Fruit fly (Drosophila melanogaster) whole organism, embryonic: Measurements from ENCODE around the gene Frmd5.

Source experiments
- Bdp1 ChIP-seq: fragments of 200-800 bp; sonication (Bioruptor generic); optimal IDR thresholded peaks from 3 replicates; lab custom pipeline; 2016; ENCODE audit warnings: missing biosample characterization, missing genetic modification characterization
- CG10267 ChIP-seq: fragments of 200-800 bp; sonication (Bioruptor generic); optimal IDR thresholded peaks from 2 replicates; lab custom pipeline; 2018; ENCODE audit warnings: missing biosample characterization, mild to moderate bottlenecking, missing genetic modification characterization, moderate library complexity
- CG11085 ChIP-seq: fragments of 200-800 bp; sonication (Bioruptor generic); IDR thresholded peaks from 2 replicates; pipeline ENCODE4 v1.3.6; 2022; ENCODE audit warnings: missing biosample characterization, missing genetic modification characterization
- CG12942 ChIP-seq: fragments of 200-800 bp; sonication (Bioruptor generic); optimal IDR thresholded peaks from 3 replicates; lab custom pipeline; 2016; ENCODE audit warnings: missing biosample characterization, missing genetic modification characterization
- CG13624 ChIP-seq: fragments of 200-800 bp; sonication (Bioruptor generic); optimal IDR thresholded peaks from 2 replicates; lab custom pipeline; 2016; ENCODE audit warnings: missing biosample characterization, missing genetic modification characterization
- CG14050 ChIP-seq: fragments of 200-800 bp; sonication (Bioruptor generic); IDR thresholded peaks from 3 replicates; pipeline ENCODE4 v1.3.6; 2022; ENCODE audit warnings: missing biosample characterization, missing genetic modification characterization
- CG2678 ChIP-seq: fragments of 200-800 bp; sonication (Bioruptor generic); optimal IDR thresholded peaks from 3 replicates; lab custom pipeline; 2019; ENCODE audit warnings: missing biosample characterization, mild to moderate bottlenecking, missing genetic modification characterization, moderate library complexity
- CG3065 ChIP-seq: fragments of 200-800 bp; sonication (Bioruptor generic); optimal IDR thresholded peaks from 2 replicates; lab custom pipeline; 2016; ENCODE audit warnings: missing biosample characterization, missing genetic modification characterization
- CG32772 ChIP-seq: fragments of 200-800 bp; sonication (Bioruptor generic); IDR thresholded peaks from 2 replicates; pipeline ENCODE4 v1.3.6; 2022; ENCODE audit warnings: missing biosample characterization, missing genetic modification characterization
- CG33557 ChIP-seq: fragments of 200-800 bp; sonication (Bioruptor generic); optimal IDR thresholded peaks from 2 replicates; lab custom pipeline; 2019; ENCODE audit warnings: missing biosample characterization, mild to moderate bottlenecking, missing genetic modification characterization, moderate library complexity
- CG4707 ChIP-seq: fragments of 200-800 bp; sonication (Bioruptor generic); optimal IDR thresholded peaks from 2 replicates; lab custom pipeline; 2018; ENCODE audit warnings: missing biosample characterization, mild to moderate bottlenecking, missing genetic modification characterization, moderate library complexity
- CG8478 ChIP-seq: fragments of >200 bp; optimal IDR thresholded peaks from 2 replicates; lab custom pipeline; 2018
- CG9817 ChIP-seq: fragments of 200-800 bp; sonication (Bioruptor generic); optimal IDR thresholded peaks from 2 replicates; lab custom pipeline; 2018; ENCODE audit warnings: missing biosample characterization, mild to moderate bottlenecking, missing genetic modification characterization, moderate library complexity
- CTCF ChIP-seq: fragments of 200-800 bp; sonication (Bioruptor generic); optimal IDR thresholded peaks from 2 replicates; lab custom pipeline; 2017; ENCODE audit warnings: missing biosample characterization, mild to moderate bottlenecking, missing genetic modification characterization, moderate library complexity
- D ChIP-seq, 2 experiments: fragments of 200-800 bp in 1 of 2; fragments of >200 bp in 1 of 2; sonication (Bioruptor generic) in 1 of 2; optimal IDR thresholded peaks; 2 replicates in 1 of 2; 3 replicates in 1 of 2; lab custom pipeline; 2017; ENCODE audit warnings: mild to moderate bottlenecking in 1 of 2, missing biosample characterization in 1 of 2, missing genetic modification characterization in 1 of 2, missing genetic modification reagents in 1 of 2
- Fer2 ChIP-seq: fragments of 200-800 bp; sonication (Bioruptor generic); optimal IDR thresholded peaks from 2 replicates; lab custom pipeline; 2018; ENCODE audit warnings: missing biosample characterization, mild to moderate bottlenecking, missing genetic modification characterization, moderate library complexity
- H2.0 ChIP-seq: fragments of 200-800 bp; sonication (Bioruptor generic); IDR thresholded peaks from 2 replicates; pipeline ENCODE4 v1.3.6; 2022; ENCODE audit warnings: missing biosample characterization, missing genetic modification characterization
- HLH4C ChIP-seq: fragments of 200-800 bp; sonication (Bioruptor generic); IDR thresholded peaks from 3 replicates; pipeline ENCODE4 v1.3.6; 2022; ENCODE audit warnings: missing biosample characterization, missing genetic modification characterization; ENCODE audit not compliant: partially characterized antibody
- Hand ChIP-seq: fragments of 200-800 bp; sonication (Bioruptor generic); optimal IDR thresholded peaks from 2 replicates; lab custom pipeline; 2017; ENCODE audit warnings: mild to moderate bottlenecking, missing biosample characterization, missing genetic modification reagents, missing genetic modification characterization
- Hey ChIP-seq: fragments of 200-800 bp; sonication (Bioruptor generic); optimal IDR thresholded peaks from 3 replicates; lab custom pipeline; 2018; ENCODE audit warnings: missing biosample characterization, mild to moderate bottlenecking, missing genetic modification characterization
- HmgD ChIP-seq: fragments of 200-800 bp; sonication (Bioruptor generic); optimal IDR thresholded peaks from 3 replicates; lab custom pipeline; 2016; ENCODE audit warnings: missing biosample characterization, missing genetic modification characterization
- Max ChIP-seq: fragments of 200-800 bp; sonication (Bioruptor generic); optimal IDR thresholded peaks from 2 replicates; lab custom pipeline; 2016; ENCODE audit warnings: missing biosample characterization, mild to moderate bottlenecking, missing genetic modification characterization
- Scr ChIP-seq: fragments of 200-800 bp; sonication (Bioruptor generic); IDR thresholded peaks from 2 replicates; pipeline ENCODE4 v1.3.6; 2022; ENCODE audit warnings: missing biosample characterization, missing genetic modification characterization; ENCODE audit not compliant: partially characterized antibody
- ash1 ChIP-seq: fragments of 200-800 bp; sonication (Bioruptor generic); optimal IDR thresholded peaks from 2 replicates; lab custom pipeline; 2018; ENCODE audit warnings: missing biosample characterization, mild to moderate bottlenecking, missing genetic modification characterization
- bbx ChIP-seq: fragments of 200-800 bp; sonication (Bioruptor generic); IDR thresholded peaks from 2 replicates; pipeline ENCODE4 v1.3.6; 2022; ENCODE audit warnings: missing biosample characterization, missing genetic modification characterization; ENCODE audit not compliant: partially characterized antibody
- bcd ChIP-seq: fragments of 200-800 bp; sonication (Bioruptor generic); optimal IDR thresholded peaks from 2 replicates; lab custom pipeline; 2017; ENCODE audit warnings: missing biosample characterization, mild to moderate bottlenecking, missing genetic modification characterization
- chn ChIP-seq: fragments of 200-800 bp; sonication (Bioruptor generic); optimal IDR thresholded peaks from 2 replicates; lab custom pipeline; 2016; ENCODE audit warnings: missing biosample characterization, missing genetic modification characterization
- crol ChIP-seq: fragments of 200-800 bp; sonication (Bioruptor generic); IDR thresholded peaks from 2 replicates; pipeline ENCODE4 v1.3.6; 2022; ENCODE audit warnings: missing biosample characterization, missing genetic modification characterization
- dpn ChIP-seq, 2 experiments: fragments of 200-800 bp; sonication (Bioruptor generic); optimal IDR thresholded peaks; 3 replicates each; lab custom pipeline; 2016; ENCODE audit warnings: missing biosample characterization in 2 of 2, missing genetic modification characterization in 2 of 2
- ewg ChIP-seq: fragments of 200-800 bp; sonication (Bioruptor generic); optimal IDR thresholded peaks from 3 replicates; lab custom pipeline; 2017; ENCODE audit warnings: mild to moderate bottlenecking, missing biosample characterization, missing genetic modification reagents, missing genetic modification characterization
- gce ChIP-seq: fragments of 200-800 bp; sonication (Bioruptor generic); IDR thresholded peaks from 3 replicates; pipeline ENCODE4 v1.3.6; 2022; ENCODE audit warnings: missing biosample characterization, missing genetic modification characterization
- grau ChIP-seq: fragments of 200-800 bp; optimal IDR thresholded peaks from 3 replicates; lab custom pipeline; 2019; ENCODE audit warnings: missing biosample characterization, mild to moderate bottlenecking, missing genetic modification characterization, moderate library complexity
- gro ChIP-seq: fragments of 200-800 bp; sonication (Bioruptor generic); optimal IDR thresholded peaks from 2 replicates; lab custom pipeline; 2016; ENCODE audit warnings: missing biosample characterization, missing genetic modification characterization
- ham ChIP-seq: fragments of 200-800 bp; sonication (Bioruptor generic); IDR thresholded peaks from 2 replicates; pipeline ENCODE4 v1.3.6; 2022; ENCODE audit warnings: missing biosample characterization, missing genetic modification characterization
- jing ChIP-seq: fragments of 200-800 bp; sonication (Bioruptor generic); optimal IDR thresholded peaks from 2 replicates; lab custom pipeline; 2018; ENCODE audit warnings: missing biosample characterization, mild to moderate bottlenecking, missing genetic modification characterization
- kah ChIP-seq: fragments of 200-800 bp; sonication (Bioruptor generic); optimal IDR thresholded peaks from 2 replicates; lab custom pipeline; 2018; ENCODE audit warnings: missing biosample characterization, mild to moderate bottlenecking, missing genetic modification characterization
- ken ChIP-seq: fragments of 200-800 bp; sonication (Bioruptor generic); IDR thresholded peaks from 3 replicates; pipeline ENCODE4 v1.3.6; 2022; ENCODE audit warnings: missing biosample characterization, missing genetic modification characterization
- nau ChIP-seq: fragments of 200-800 bp; sonication (Bioruptor generic); optimal IDR thresholded peaks from 3 replicates; lab custom pipeline; 2017; ENCODE audit warnings: missing biosample characterization, mild to moderate bottlenecking, missing genetic modification characterization, missing genetic modification reagents
- nerfin-1 ChIP-seq: fragments of 200-800 bp; sonication (Bioruptor generic); optimal IDR thresholded peaks from 3 replicates; lab custom pipeline; 2019; ENCODE audit warnings: missing biosample characterization, mild to moderate bottlenecking, missing genetic modification characterization, moderate library complexity
- otp ChIP-seq: fragments of 200-800 bp; sonication (Bioruptor generic); IDR thresholded peaks from 3 replicates; pipeline ENCODE4, ENCODE4 v1.3.6; 2022; ENCODE audit warnings: missing biosample characterization, missing genetic modification characterization
- pan ChIP-seq, 4 experiments: fragments of >200 bp in 3 of 4; fragments of 200-800 bp in 1 of 4; sonication (Bioruptor generic) in 1 of 4; optimal IDR thresholded peaks in 3 of 4; IDR thresholded peaks in 1 of 4; 2 replicates each; pipeline versions ENCODE4 v1.3.6 to Lab custom; 2017 to 2022; ENCODE audit warnings: missing biosample characterization in 2 of 4, missing genetic modification characterization in 2 of 4, mixed read lengths in 1 of 4
- psq ChIP-seq: fragments of 200-800 bp; sonication (Bioruptor generic); optimal IDR thresholded peaks from 2 replicates; lab custom pipeline; 2017; ENCODE audit warnings: missing biosample characterization, missing genetic modification characterization
- sima ChIP-seq: fragments of 200-800 bp; sonication (Bioruptor generic); optimal IDR thresholded peaks from 2 replicates; lab custom pipeline; 2016; ENCODE audit warnings: missing biosample characterization, missing genetic modification characterization
- stc ChIP-seq: fragments of 200-800 bp; sonication (Bioruptor generic); IDR thresholded peaks from 2 replicates; pipeline ENCODE4 v1.3.6; 2022; ENCODE audit warnings: missing biosample characterization, missing genetic modification characterization
- trem ChIP-seq: fragments of 200-800 bp; optimal IDR thresholded peaks from 3 replicates; lab custom pipeline; 2019; ENCODE audit warnings: missing biosample characterization, mild to moderate bottlenecking, missing genetic modification characterization, moderate library complexity
- ttk ChIP-seq: fragments of 200-800 bp; sonication (Bioruptor generic); IDR thresholded peaks from 2 replicates; pipeline ENCODE4 v2.1.2; 2022; ENCODE audit warnings: missing biosample characterization, missing genetic modification characterization
- tx ChIP-seq: fragments of 200-800 bp; sonication (Bioruptor generic); optimal IDR thresholded peaks from 2 replicates; lab custom pipeline; 2016; ENCODE audit warnings: missing biosample characterization, missing genetic modification characterization
- zf30C ChIP-seq: fragments of 200-800 bp; sonication (Bioruptor generic); optimal IDR thresholded peaks from 3 replicates; lab custom pipeline; 2018; ENCODE audit warnings: missing biosample characterization, mild to moderate bottlenecking, missing genetic modification characterization

Gene Frmd5

dm6 chr2L:10387869-10388726 lies 43.9 kb downstream of the Frmd5 start, which contains the start of gene da (continued):
- no peak for TF ChIP-seq pan (optimal IDR thresholded peaks at IDR 0.05; lab: Kevin White, UChicago)
- peak in 1 of 2 experiments; percentile 61 for TF ChIP-seq pan (GFP tag; optimal IDR thresholded peaks at IDR 0.05 in 1 of 2, IDR thresholded peaks at IDR 0.05 in 1 of 2)
- peak; percentile 59 for TF ChIP-seq Scr (GFP tag; lab: Robert Waterston, UW)
- no peak; the same call in 2 of the 3 replicates for TF ChIP-seq otp (GFP tag; lab: Robert Waterston, UW)
- TF ChIP-seq kah (GFP tag; lab: Kevin White, UChicago): peak; percentile 7
- peak; percentile 18 for TF ChIP-seq CG33557 (GFP tag; lab: Kevin White, UChicago)
- TF ChIP-seq CG11085 (GFP tag; lab: Robert Waterston, UW): no peak
- TF ChIP-seq ewg (GFP tag; lab: Kevin White, UChicago): no peak
- TF ChIP-seq jing: no peak
- TF ChIP-seq crol: no peak
- no peak for TF ChIP-seq Bdp1
- peak; percentile 60 for TF ChIP-seq bbx (GFP tag; lab: Robert Waterston, UW)
- TF ChIP-seq HLH4C (GFP tag; lab: Robert Waterston, UW): peak; percentile 61; the same call in 2 of the 3 replicates
- TF ChIP-seq tx (GFP tag; lab: Kevin White, UChicago): peak; percentile 44
- TF ChIP-seq grau (tag; lab: Kevin White, UChicago): peak; percentile 69
- TF ChIP-seq nerfin-1: peak; percentile 31
- TF ChIP-seq CG14050 (GFP tag; lab: Robert Waterston, UW): no peak
- TF ChIP-seq nau (GFP tag; lab: Kevin White, UChicago): no peak
- TF ChIP-seq ham (GFP tag; lab: Robert Waterston, UW): no peak
- peak; percentile 59 for TF ChIP-seq trem
- no peak for TF ChIP-seq CG8478
- peak; percentile 6 for TF ChIP-seq ash1
- TF ChIP-seq CG12942: peak; percentile 22
- peak; percentile 1 for TF ChIP-seq Fer2 (tag; lab: Kevin White, UChicago)
- peak; percentile 70 for TF ChIP-seq stc (GFP tag; lab: Robert Waterston, UW)
- TF ChIP-seq D (optimal IDR thresholded peaks at IDR 0.05; lab: Kevin White, UChicago): no peak
- TF ChIP-seq D (GFP tag; optimal IDR thresholded peaks at IDR 0.05; lab: Kevin White, UChicago): no peak
- no peak for TF ChIP-seq CG9817 (tag; lab: Kevin White, UChicago)
- peak; percentile 61 for TF ChIP-seq gro (GFP tag; lab: Kevin White, UChicago)
- TF ChIP-seq dpn (GFP tag; optimal IDR thresholded peaks at IDR 0.05; lab: Kevin White, UChicago): peak; percentile 63 to 69
- TF ChIP-seq CG2678 (tag; lab: Kevin White, UChicago): peak; percentile 63
- TF ChIP-seq Hey (tag; lab: Kevin White, UChicago): no peak
- TF ChIP-seq zf30C: no peak
- TF ChIP-seq Max: peak; percentile 5
- no peak for TF ChIP-seq CG4707 (GFP tag; lab: Kevin White, UChicago)
- peak; percentile 63 for TF ChIP-seq CG13624
- TF ChIP-seq Hand (GFP tag; lab: Kevin White, UChicago): no peak
- peak; percentile 60 for TF ChIP-seq H2.0
- TF ChIP-seq psq (GFP tag; lab: Kevin White, UChicago): no peak
- peak; percentile 64 for TF ChIP-seq CG10267
- peak; percentile 53 for TF ChIP-seq HmgD
- TF ChIP-seq chn (GFP tag; lab: Kevin White, UChicago): peak; percentile 46
- no peak for TF ChIP-seq CTCF (GFP tag; lab: Kevin White, UChicago)
- no peak for TF ChIP-seq sima (GFP tag; lab: Kevin White, UChicago)
- TF ChIP-seq CG32772 (GFP tag; lab: Robert Waterston, UW): no peak; the same call in 1 of the 2 replicates
- no peak; the same call in 2 of the 3 replicates for TF ChIP-seq gce (GFP tag; lab: Robert Waterston, UW)
- TF ChIP-seq bcd (GFP tag; lab: Kevin White, UChicago): peak; percentile 58
- no peak for TF ChIP-seq CG3065
- TF ChIP-seq ken (GFP tag; lab: Robert Waterston, UW): peak; percentile 49; the same call in 1 of the 3 replicates
- TF ChIP-seq ttk (GFP tag; lab: Robert Waterston, UW): 0 out of 2 replicates have a peak, but pooled peaks have one; percentile 19
